Fruit fly (Drosophila melanogaster) whole organism, wandering third instar larva: ENCODE data around the gene TM9SF4.

Experiments
- CG32264 ChIP-seq: fragments of 200-800 bp; sonication (Bioruptor generic); optimal IDR thresholded peaks from 2 replicates; lab custom pipeline; 2016; ENCODE audit warnings: missing biosample characterization, missing genetic modification characterization
- CrebA ChIP-seq: fragments of 200-800 bp; sonication (Bioruptor generic); optimal IDR thresholded peaks from 2 replicates; lab custom pipeline; 2016; ENCODE audit warnings: missing biosample characterization, mild to moderate bottlenecking, missing genetic modification characterization, borderline replicate concordance
- Dif ChIP-seq: fragments of 200-275, 200-300 bp; sonication (Bioruptor generic); optimal IDR thresholded peaks from 2 replicates; lab custom pipeline; 2018; ENCODE audit warnings: missing biosample characterization, missing genetic modification characterization; ENCODE audit not compliant: partially characterized antibody
- GATAd ChIP-seq: sonication (Bioruptor generic); optimal IDR thresholded peaks from 2 replicates; lab custom pipeline; 2016; ENCODE audit warnings: missing biosample characterization, missing genetic modification characterization
- HLH106 ChIP-seq: fragments of 200-800 bp; optimal IDR thresholded peaks from 3 replicates; lab custom pipeline; 2019; ENCODE audit warnings: missing biosample characterization, mild to moderate bottlenecking, missing genetic modification characterization, moderate library complexity
- Hnf4 ChIP-seq: fragments of 200-800 bp; sonication (Bioruptor generic); optimal IDR thresholded peaks from 2 replicates; lab custom pipeline; 2016; ENCODE audit warnings: missing biosample characterization, mild to moderate bottlenecking, missing genetic modification characterization
- Hr83 ChIP-seq: fragments of 200-300 bp; sonication (Bioruptor generic); optimal IDR thresholded peaks from 2 replicates; lab custom pipeline; 2016; ENCODE audit warnings: missing biosample characterization, mild to moderate bottlenecking, missing genetic modification characterization, moderate library complexity; ENCODE audit not compliant: poor library complexity, severe bottlenecking
- Jra ChIP-seq: sonication (Bioruptor generic); optimal IDR thresholded peaks from 2 replicates; lab custom pipeline; 2016; ENCODE audit warnings: missing biosample characterization, missing genetic modification characterization
- Mio ChIP-seq: sonication (Bioruptor generic); optimal IDR thresholded peaks from 2 replicates; lab custom pipeline; 2016; ENCODE audit warnings: missing biosample characterization, missing genetic modification characterization
- Myc ChIP-seq: fragments of >200 bp; optimal IDR thresholded peaks from 2 replicates; lab custom pipeline; 2017
- N ChIP-seq: fragments of >200 bp; optimal IDR thresholded peaks from 2 replicates; lab custom pipeline; 2018; ENCODE audit warnings: missing biosample characterization, missing external identifiers, missing genetic modification characterization
- OdsH ChIP-seq: fragments of 200-800 bp; sonication (Bioruptor generic); optimal IDR thresholded peaks from 2 replicates; lab custom pipeline; 2016; ENCODE audit warnings: missing biosample characterization, mild to moderate bottlenecking, missing genetic modification characterization
- Rel ChIP-seq, 2 experiments: fragments of 200-800 bp; sonication (Bioruptor generic) in 1 of 2; optimal IDR thresholded peaks; 2 replicates in 1 of 2; 3 replicates in 1 of 2; lab custom pipeline; 2016 to 2019; ENCODE audit warnings: mild to moderate bottlenecking in 2 of 2, missing biosample characterization in 2 of 2, missing genetic modification characterization in 2 of 2, moderate library complexity in 1 of 2
- Sp1 ChIP-seq: fragments of 200-800 bp; sonication (Bioruptor generic); optimal IDR thresholded peaks from 3 replicates; lab custom pipeline; 2019; ENCODE audit warnings: missing biosample characterization, mild to moderate bottlenecking, missing genetic modification characterization, moderate library complexity
- Vsx2 ChIP-seq: fragments of 200-300, 225-300 bp; sonication (Bioruptor generic); optimal IDR thresholded peaks from 2 replicates; lab custom pipeline; 2018; ENCODE audit warnings: missing biosample characterization, missing genetic modification characterization; ENCODE audit not compliant: partially characterized antibody
- brk ChIP-seq: fragments of 200-800 bp; sonication (Bioruptor generic); optimal IDR thresholded peaks from 2 replicates; lab custom pipeline; 2016; ENCODE audit warnings: missing biosample characterization, mild to moderate bottlenecking, missing genetic modification characterization
- dl ChIP-seq, 2 experiments: fragments of 175-275, 200-275 bp in 1 of 2; fragments of 200-275 bp in 1 of 2; sonication (Bioruptor generic); optimal IDR thresholded peaks; lab custom pipeline; 2018; ENCODE audit warnings: mild to moderate bottlenecking in 2 of 2, missing biosample characterization in 2 of 2, missing genetic modification characterization in 2 of 2, moderate library complexity in 2 of 2; ENCODE audit not compliant: partially characterized antibody in 2 of 2, insufficient read depth in 1 of 2
- dmrt93B ChIP-seq: fragments of 200-800 bp; sonication (Bioruptor generic); optimal IDR thresholded peaks from 2 replicates; lab custom pipeline; 2018; ENCODE audit warnings: missing biosample characterization, mild to moderate bottlenecking, missing genetic modification characterization
- dsf ChIP-seq: sonication (Bioruptor generic); optimal IDR thresholded peaks from 2 replicates; lab custom pipeline; 2016; ENCODE audit warnings: missing biosample characterization, missing genetic modification characterization, borderline replicate concordance
- foxo ChIP-seq, 2 experiments: fragments of 200-800 bp; sonication (Bioruptor generic); optimal IDR thresholded peaks; 2 replicates in 1 of 2; 3 replicates in 1 of 2; lab custom pipeline; 2016 to 2017; ENCODE audit warnings: missing biosample characterization in 2 of 2, missing genetic modification characterization in 2 of 2
- fru ChIP-seq: fragments of 200-800 bp; sonication (Bioruptor generic); optimal IDR thresholded peaks from 3 replicates; lab custom pipeline; 2016; ENCODE audit warnings: missing biosample characterization, mild to moderate bottlenecking, missing genetic modification characterization
- h ChIP-seq: fragments of 200-800 bp; sonication (Bioruptor generic); optimal IDR thresholded peaks from 3 replicates; lab custom pipeline; 2016; ENCODE audit warnings: missing biosample characterization, mild to moderate bottlenecking, missing genetic modification characterization
- jim ChIP-seq: fragments of 175-275, 200-325 bp; sonication (Bioruptor generic); optimal IDR thresholded peaks from 2 replicates; lab custom pipeline; 2016; ENCODE audit warnings: missing biosample characterization, mild to moderate bottlenecking, missing genetic modification characterization
- lola ChIP-seq: fragments of >200 bp; optimal IDR thresholded peaks from 2 replicates; lab custom pipeline; 2017; ENCODE audit warnings: missing biosample characterization, missing genetic modification characterization
- pan ChIP-seq: fragments of >200 bp; optimal IDR thresholded peaks from 2 replicates; lab custom pipeline; 2017
- rgr ChIP-seq: fragments of 200-800 bp; sonication (Bioruptor generic); optimal IDR thresholded peaks from 3 replicates; lab custom pipeline; 2016; ENCODE audit warnings: missing biosample characterization, mild to moderate bottlenecking, missing genetic modification characterization
- sage ChIP-seq: fragments of 200-800 bp; sonication (Bioruptor generic); optimal IDR thresholded peaks from 2 replicates; lab custom pipeline; 2016; ENCODE audit warnings: missing biosample characterization, mild to moderate bottlenecking, missing genetic modification characterization
- usp ChIP-seq: fragments of >200 bp; optimal IDR thresholded peaks from 2 replicates; lab custom pipeline; 2017; ENCODE audit warnings: missing biosample characterization, missing genetic modification characterization
- woc ChIP-seq: sonication (Bioruptor generic); optimal IDR thresholded peaks from 2 replicates; lab custom pipeline; 2016; ENCODE audit warnings: missing biosample characterization, mild to moderate bottlenecking, missing genetic modification characterization

The TM9SF4 gene

DNA sequence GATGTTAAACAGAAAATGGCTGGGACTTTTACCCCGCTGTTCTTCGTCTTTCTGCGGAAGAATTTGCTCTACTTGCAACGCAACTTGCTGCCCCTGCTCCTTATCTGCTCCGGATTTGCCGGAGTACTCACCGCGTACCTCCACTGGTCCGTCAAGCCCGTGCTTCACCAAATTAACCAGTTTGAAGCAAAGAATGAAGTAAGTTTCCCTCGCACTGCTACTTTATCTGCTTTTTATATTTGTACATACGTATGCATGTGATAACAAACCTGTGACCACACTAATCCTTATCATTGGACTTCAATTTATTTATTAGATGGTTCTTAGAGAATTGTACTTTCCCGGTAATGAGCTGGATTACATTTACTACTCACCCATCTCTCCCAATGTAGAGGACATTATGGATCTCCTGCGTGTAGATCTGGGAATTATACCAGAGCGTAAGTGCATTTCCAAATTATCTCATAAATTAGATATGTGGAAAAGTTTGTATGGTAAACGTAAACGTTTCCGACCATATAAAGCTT lies 37.5 kb downstream of the TM9SF4 start, which contains the start of gene CG16890:
TSS of gene CG16890 (minus strand) at position 184 of the 527 bp plus-strand sequence.
- no peak for TF ChIP-seq GATAd (GFP tag; lab: Kevin White, UChicago)
- TF ChIP-seq h (GFP tag; lab: Kevin White, UChicago), result peak; percentile 44
- TF ChIP-seq Rel (GFP tag; optimal IDR thresholded peaks at IDR 0.05; lab: Kevin White, UChicago), result no peak
- peak; percentile 99 for TF ChIP-seq Rel (tag; optimal IDR thresholded peaks at IDR 0.05; lab: Kevin White, UChicago)

- TF ChIP-seq dmrt93B, result no peak
- TF ChIP-seq sage (GFP tag; lab: Kevin White, UChicago), result no peak
- no peak for TF ChIP-seq Rel (GFP tag; optimal IDR thresholded peaks at IDR 0.05; lab: Kevin White, UChicago)
- TF ChIP-seq Rel (tag; optimal IDR thresholded peaks at IDR 0.05; lab: Kevin White, UChicago), result peak; percentile 54
- TF ChIP-seq Vsx2 (GFP tag; lab: Kevin White, UChicago), result no peak
- TF ChIP-seq CrebA (GFP tag; lab: Kevin White, UChicago), result no peak
- TF ChIP-seq GATAd (GFP tag; lab: Kevin White, UChicago), result no peak
- no peak for TF ChIP-seq fru
- TF ChIP-seq OdsH (GFP tag; lab: Kevin White, UChicago), result no peak
- no peak for TF ChIP-seq usp (GFP tag; lab: Kevin White, UChicago)
Measured at dm6 chr2L:13790715-13791114, 44.0 kb downstream of the TM9SF4 start, which contains the start of gene CG16863. CG16863 (plus strand) TSS chr2L:13790959.

DNA sequence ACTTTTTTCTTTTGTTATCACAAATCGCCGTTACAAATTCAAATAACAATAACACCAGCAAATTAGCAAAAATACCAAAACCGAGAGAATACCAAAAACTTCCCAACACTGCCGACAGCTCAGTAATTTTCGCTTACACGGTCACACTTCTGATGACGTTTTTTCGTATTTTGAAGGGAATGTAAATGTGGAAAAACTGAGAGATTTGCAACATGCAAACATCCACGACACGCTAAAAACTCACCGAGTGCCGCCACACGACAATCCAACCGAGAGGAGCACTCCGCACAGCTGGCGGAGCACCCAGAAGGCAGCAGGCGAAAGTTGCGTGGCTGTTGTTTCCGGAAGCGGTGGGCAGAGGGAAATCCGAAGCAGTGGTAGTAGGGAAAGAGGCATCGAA lies 46.7 kb downstream of the TM9SF4 start, which contains the start of gene Sec71:
TSS of gene Sec71 (plus strand) at position 117 of the 400 bp plus-strand sequence.
- TF ChIP-seq dmrt93B, result no peak
- TF ChIP-seq Rel (GFP tag; optimal IDR thresholded peaks at IDR 0.05; lab: Kevin White, UChicago), result no peak
- TF ChIP-seq Rel (tag; optimal IDR thresholded peaks at IDR 0.05; lab: Kevin White, UChicago), result peak; percentile 47

dm6 chr2L:13801166-13801565 lies 54.4 kb downstream of the TM9SF4 start:
- TF ChIP-seq dl (GFP tag; optimal IDR thresholded peaks at IDR 0.05; lab: Kevin White, UChicago; ENCODE audit: insufficient read depth in 1 of 2, partially characterized antibody in 2 of 2), result no peak
- no peak for TF ChIP-seq Sp1 (GFP tag; lab: Kevin White, UChicago)
- TF ChIP-seq, all 38 proteins: peak for 0

DNA sequence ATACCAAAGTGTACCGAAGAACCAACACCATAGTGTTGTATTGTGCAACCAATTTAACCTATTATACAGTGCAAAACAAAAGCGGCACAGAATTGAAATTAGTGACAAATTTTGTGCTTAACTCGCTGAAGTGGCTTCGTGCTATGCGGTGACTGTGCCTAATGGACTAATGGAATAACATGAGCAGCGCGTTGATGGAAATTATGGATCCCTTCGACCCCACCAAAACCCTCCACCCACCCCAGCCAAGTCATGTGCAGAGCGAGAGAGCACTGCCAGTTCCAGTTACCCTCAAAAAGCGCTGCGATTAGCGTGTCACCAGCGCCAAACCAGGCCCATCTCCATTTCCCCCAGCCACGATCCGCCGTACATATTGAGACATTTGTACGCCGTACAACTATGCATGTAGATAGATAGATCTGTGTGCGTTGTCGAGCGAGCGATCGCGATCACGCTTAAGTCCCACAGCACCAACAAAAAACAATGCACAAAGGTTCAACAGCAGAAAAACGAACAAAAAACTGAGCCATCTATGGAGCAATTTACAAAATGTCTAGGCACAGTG lies 55.4 kb downstream of the TM9SF4 start:
- no peak for TF ChIP-seq usp (GFP tag; lab: Kevin White, UChicago)
- TF ChIP-seq lola (GFP tag; lab: Kevin White, UChicago), result no peak
- TF ChIP-seq rgr (GFP tag; lab: Kevin White, UChicago), result no peak
- no peak for TF ChIP-seq GATAd (GFP tag; lab: Kevin White, UChicago)
- no peak for TF ChIP-seq OdsH (GFP tag; lab: Kevin White, UChicago)
- no peak for TF ChIP-seq CrebA (GFP tag; lab: Kevin White, UChicago)
- TF ChIP-seq dsf (GFP tag; lab: Kevin White, UChicago), result no peak
- no peak for TF ChIP-seq Vsx2 (GFP tag; lab: Kevin White, UChicago)
- TF ChIP-seq pan (lab: Kevin White, UChicago), result no peak
- no peak for TF ChIP-seq dmrt93B
- no peak for TF ChIP-seq Rel (GFP tag; optimal IDR thresholded peaks at IDR 0.05; lab: Kevin White, UChicago)
- TF ChIP-seq Rel (tag; optimal IDR thresholded peaks at IDR 0.05; lab: Kevin White, UChicago), result no peak
- TF ChIP-seq N, result no peak
- no peak for TF ChIP-seq h (GFP tag; lab: Kevin White, UChicago)
- no peak for TF ChIP-seq Sp1 (GFP tag; lab: Kevin White, UChicago)
- TF ChIP-seq fru, result no peak
- TF ChIP-seq Dif (GFP tag; lab: Kevin White, UChicago), result no peak
- TF ChIP-seq sage (GFP tag; lab: Kevin White, UChicago), result no peak
- no peak for TF ChIP-seq Mio (GFP tag; lab: Kevin White, UChicago)
- TF ChIP-seq, all 38 proteins: peak for 0

- TF ChIP-seq Hnf4 (GFP tag; lab: Kevin White, UChicago) (no peak), h (GFP tag; lab: Kevin White, UChicago) (no peak), sage (GFP tag; lab: Kevin White, UChicago) (no peak), Myc (lab: Kevin White, UChicago) (no peak), Hr83 (GFP tag; lab: Kevin White, UChicago) (no peak), CG32264 (GFP tag; lab: Kevin White, UChicago) (no peak), jim (GFP tag; lab: Kevin White, UChicago) (no peak), Dif (GFP tag; lab: Kevin White, UChicago) (no peak), lola (GFP tag; lab: Kevin White, UChicago) (no peak), woc (GFP tag; lab: Kevin White, UChicago) (no peak), pan (lab: Kevin White, UChicago) (no peak), N (no peak), Jra (GFP tag; lab: Kevin White, UChicago) (no peak), usp (GFP tag; lab: Kevin White, UChicago) (no peak), foxo (GFP tag; optimal IDR thresholded peaks at IDR 0.05; lab: Kevin White, UChicago) (no peak), HLH106 (tag; lab: Kevin White, UChicago) (no peak), GATAd (GFP tag; lab: Kevin White, UChicago) (no peak), brk (GFP tag; lab: Kevin White, UChicago) (no peak), Mio (GFP tag; lab: Kevin White, UChicago) (no peak)
Measured at dm6 chr2L:13803032-13803661, 56.4 kb downstream of the TM9SF4 start, which contains the start of gene CAH1. CAH1 (plus strand) TSS chr2L:13803626.
